Worm (Caenorhabditis elegans): ENCODE measurements around the gene Y116A8C.44.

Gene Y116A8C.44

ce11 chrIV:17058036-17058435 lies at the start of gene Y116A8C.44:
TSS of gene Y116A8C.44 (minus strand) at chrIV:17058136.
- TF ChIP-seq gmeb-1 (tag; optimal IDR thresholded peaks at IDR 0.05) (no peak), unc-39 (tag; optimal IDR thresholded peaks at IDR 0.05) (no peak), unc-55 (GFP tag; optimal IDR thresholded peaks at IDR 0.05) (no peak), zag-1 (tag; optimal IDR thresholded peaks at IDR 0.05) (no peak), R02D3.7 (tag; optimal IDR thresholded peaks at IDR 0.05) (no peak), nhr-77 (tag; optimal IDR thresholded peaks at IDR 0.05) (no peak), elt-3 (tag; optimal IDR thresholded peaks at IDR 0.05) (no peak), sma-3 (GFP tag; optimal IDR thresholded peaks at IDR 0.05) (no peak), nhr-11 (tag; optimal IDR thresholded peaks at IDR 0.05) (no peak), Y55F3AM.14 (GFP tag; optimal IDR thresholded peaks at IDR 0.05) (no peak), ceh-82 (tag; optimal IDR thresholded peaks at IDR 0.05) (no peak), ztf-4 (tag; optimal IDR thresholded peaks at IDR 0.05) (no peak), nhr-237 (tag; optimal IDR thresholded peaks at IDR 0.05) (no peak), peb-1 (tag; optimal IDR thresholded peaks at IDR 0.05) (no peak), nhr-12 (tag; optimal IDR thresholded peaks at IDR 0.05) (no peak), lsy-2 (tag; optimal IDR thresholded peaks at IDR 0.05) (no peak), snpc-4 (tag; optimal IDR thresholded peaks at IDR 0.05) (no peak), aly-2 (tag; optimal IDR thresholded peaks at IDR 0.05) (no peak), skn-1 (tag; optimal IDR thresholded peaks at IDR 0.05) (no peak)

- TF ChIP-seq peb-1 (tag; optimal IDR thresholded peaks at IDR 0.05) (no peak), zag-1 (tag; optimal IDR thresholded peaks at IDR 0.05) (no peak), nhr-25 (tag; optimal IDR thresholded peaks at IDR 0.05) (no peak), nhr-21 (tag; optimal IDR thresholded peaks at IDR 0.05) (no peak), snpc-4 (tag; optimal IDR thresholded peaks at IDR 0.05) (no peak), nhr-11 (tag; optimal IDR thresholded peaks at IDR 0.05) (no peak), sma-3 (GFP tag; optimal IDR thresholded peaks at IDR 0.05) (no peak), nhr-23 (tag; optimal IDR thresholded peaks at IDR 0.05) (no peak), ceh-82 (tag; optimal IDR thresholded peaks at IDR 0.05) (no peak), F13H6.1 (tag; optimal IDR thresholded peaks at IDR 0.05) (no peak), crh-2 (tag; optimal IDR thresholded peaks at IDR 0.05) (no peak), dmd-4 (tag; optimal IDR thresholded peaks at IDR 0.05) (no peak), C34F6.9 (tag; optimal IDR thresholded peaks at IDR 0.05) (no peak), nhr-12 (tag; optimal IDR thresholded peaks at IDR 0.05) (no peak), elt-1 (tag; optimal IDR thresholded peaks at IDR 0.05) (no peak), fos-1 (tag; optimal IDR thresholded peaks at IDR 0.05) (no peak)
These were observed 47.6 kb upstream of the Y116A8C.44 start for ce11 chrIV:17105578-17105977.

ce11 chrIV:17104157-17104872 lies 46.4 kb upstream of the Y116A8C.44 start:
- no peak for TF ChIP-seq elt-1 (tag; optimal IDR thresholded peaks at IDR 0.05)
- TF ChIP-seq ztf-1 (GFP tag; conservative IDR thresholded peaks at IDR 0.05) = no peak
- TF ChIP-seq mdl-1 (tag; optimal IDR thresholded peaks at IDR 0.05) = no peak
- TF ChIP-seq lin-13 (GFP tag; optimal IDR thresholded peaks at IDR 0.05) = no peak
- no peak for TF ChIP-seq crh-2 (tag; optimal IDR thresholded peaks at IDR 0.05)
- TF ChIP-seq ama-1 (optimal IDR thresholded peaks at IDR 0.05) = no peak
- no peak for TF ChIP-seq R02D3.7 (tag; optimal IDR thresholded peaks at IDR 0.05)
- no peak for TF ChIP-seq gmeb-1 (tag; optimal IDR thresholded peaks at IDR 0.05)
- TF ChIP-seq nhr-11 (tag; optimal IDR thresholded peaks at IDR 0.05) = no peak
- no peak for TF ChIP-seq nhr-23 (tag; optimal IDR thresholded peaks at IDR 0.05)
- TF ChIP-seq sma-9 (GFP tag; optimal IDR thresholded peaks at IDR 0.05) = no peak
- TF ChIP-seq sma-9 (tag; optimal IDR thresholded peaks at IDR 0.05) = no peak
- TF ChIP-seq mab-5 (tag; optimal IDR thresholded peaks at IDR 0.05) = no peak
- TF ChIP-seq lsy-2 (tag; optimal IDR thresholded peaks at IDR 0.05) = no peak
- TF ChIP-seq nhr-25 (tag; optimal IDR thresholded peaks at IDR 0.05) = no peak
- TF ChIP-seq fos-1 (tag; optimal IDR thresholded peaks at IDR 0.05) = no peak
- TF ChIP-seq snpc-4 (tag; optimal IDR thresholded peaks at IDR 0.05) = no peak

- TF ChIP-seq lsy-2 (tag; optimal IDR thresholded peaks at IDR 0.05) (no peak), sem-4 (tag; optimal IDR thresholded peaks at IDR 0.05) (no peak), sma-9 (GFP tag; optimal IDR thresholded peaks at IDR 0.05) (no peak), sma-9 (tag; optimal IDR thresholded peaks at IDR 0.05) (no peak), nhr-237 (tag; optimal IDR thresholded peaks at IDR 0.05) (no peak), elt-3 (tag; optimal IDR thresholded peaks at IDR 0.05) (no peak), R02D3.7 (tag; optimal IDR thresholded peaks at IDR 0.05) (no peak), snpc-4 (tag; optimal IDR thresholded peaks at IDR 0.05) (no peak), ztf-1 (GFP tag; conservative IDR thresholded peaks at IDR 0.05) (no peak), crh-2 (tag; optimal IDR thresholded peaks at IDR 0.05) (no peak), nhr-10 (tag; optimal IDR thresholded peaks at IDR 0.05) (no peak), nhr-21 (tag; optimal IDR thresholded peaks at IDR 0.05) (no peak), skn-1 (tag; optimal IDR thresholded peaks at IDR 0.05) (no peak), ama-1 (optimal IDR thresholded peaks at IDR 0.05) (no peak), Y55F3AM.14 (GFP tag; optimal IDR thresholded peaks at IDR 0.05) (no peak)
These were observed 45.7 kb upstream of the Y116A8C.44 start, which contains the start of gene Y116A8C.30 for ce11 chrIV:17103615-17104014. TSS of gene Y116A8C.30 (minus strand) at chrIV:17103715.
